Worm (Caenorhabditis elegans) whole organism, L4 larva: Measurements from ENCODE around the gene clec-208.

ENCODE experiments used
- Y75B8A.6 ChIP-seq: fragments of 200-800 bp; sonication (Bioruptor generic); IDR thresholded peaks from 2 replicates; pipeline ENCODE4 v1.3.6; 2022; ENCODE audit warnings: missing genetic modification reagents, missing genetic modification characterization, missing compliant biosample characterization
- ZK546.5 ChIP-seq, 2 experiments: sonication (generic microtip); optimal IDR thresholded peaks; 2 replicates each; lab custom pipeline; 2017; ENCODE audit warnings: missing biosample characterization in 2 of 2, missing genetic modification characterization in 2 of 2
- aly-2 ChIP-seq: sonication (generic microtip); optimal IDR thresholded peaks from 2 replicates; lab custom pipeline; 2018; ENCODE audit warnings: missing biosample characterization, missing genetic modification characterization
- ceh-82 ChIP-seq: sonication (generic microtip); optimal IDR thresholded peaks from 2 replicates; lab custom pipeline; 2017; ENCODE audit warnings: missing biosample characterization, missing genetic modification characterization
- daf-12 ChIP-seq: fragments of 150-350 bp; optimal IDR thresholded peaks from 2 replicates; lab custom pipeline; 2014; ENCODE audit warnings: missing biosample characterization, missing genetic modification reagents, missing genetic modification characterization
- daf-16 ChIP-seq, 3 experiments: sonication (generic microtip); optimal IDR thresholded peaks; 2 replicates each; lab custom pipeline; 2016 to 2017; ENCODE audit warnings: missing genetic modification characterization in 3 of 3, missing genetic modification reagents in 3 of 3, mild to moderate bottlenecking in 2 of 3, missing compliant biosample characterization in 2 of 3, missing biosample characterization in 1 of 3, moderate library complexity in 1 of 3
- daf-19 ChIP-seq: fragments of 200-800 bp; sonication (Bioruptor generic); conservative IDR thresholded peaks from 2 replicates; pipeline ENCODE4 v1.3.6; 2022; ENCODE audit warnings: missing genetic modification characterization, missing compliant biosample characterization
- daf-8 ChIP-seq: fragments of 200-800 bp; sonication (Bioruptor generic); IDR thresholded peaks from 2 replicates; pipeline ENCODE4 v1.3.6; 2022; ENCODE audit warnings: missing genetic modification characterization, missing compliant biosample characterization
- dmd-6 ChIP-seq: fragments of 200-800 bp; sonication (Bioruptor generic); IDR thresholded peaks from 2 replicates; pipeline ENCODE4 v1.3.6; 2022; ENCODE audit warnings: missing genetic modification reagents, missing genetic modification characterization, missing compliant biosample characterization
- dpl-1 ChIP-seq: fragments of 150-350 bp; optimal IDR thresholded peaks from 2 replicates; lab custom pipeline; 2014; ENCODE audit warnings: missing biosample characterization, missing genetic modification reagents, missing genetic modification characterization
- duxl-1 ChIP-seq: sonication (generic microtip); optimal IDR thresholded peaks from 2 replicates; lab custom pipeline; 2016; ENCODE audit warnings: mild to moderate bottlenecking, missing genetic modification characterization, moderate library complexity, missing compliant biosample characterization; ENCODE audit not compliant: poor library complexity
- dve-1 ChIP-seq: sonication (generic microtip); optimal IDR thresholded peaks from 2 replicates; lab custom pipeline; 2017; ENCODE audit warnings: antibody characterized with exemption, mild to moderate bottlenecking, missing genetic modification characterization, missing compliant biosample characterization; ENCODE audit not compliant: insufficient read depth
- egl-27 ChIP-seq: sonication (generic microtip); optimal IDR thresholded peaks from 3 replicates; lab custom pipeline; 2017; ENCODE audit warnings: missing biosample characterization, missing genetic modification reagents, missing genetic modification characterization
- fkh-10 ChIP-seq: fragments of 150-350 bp; optimal IDR thresholded peaks from 2 replicates; lab custom pipeline; 2014; ENCODE audit warnings: missing biosample characterization, missing genetic modification reagents, missing genetic modification characterization
- fos-1 ChIP-seq: fragments of 150-350 bp; optimal IDR thresholded peaks from 2 replicates; lab custom pipeline; 2014; ENCODE audit warnings: missing biosample characterization, missing genetic modification characterization
- hif-1 ChIP-seq, 2 experiments: sonication (generic microtip); optimal IDR thresholded peaks; 2 replicates each; lab custom pipeline; 2016 to 2017; ENCODE audit warnings: missing compliant biosample characterization in 2 of 2, missing genetic modification characterization in 2 of 2, missing genetic modification reagents in 2 of 2, missing genotype in 2 of 2, mild to moderate bottlenecking in 1 of 2
- hlh-30 ChIP-seq: sonication (generic microtip); optimal IDR thresholded peaks from 2 replicates; lab custom pipeline; 2017; ENCODE audit warnings: antibody characterized with exemption, mild to moderate bottlenecking, missing genetic modification characterization, missing compliant biosample characterization; ENCODE audit not compliant: insufficient read depth
- jun-1 ChIP-seq: fragments of 150-350 bp; optimal IDR thresholded peaks from 2 replicates; lab custom pipeline; 2014; ENCODE audit warnings: missing biosample characterization, missing genetic modification reagents, missing genetic modification characterization
- lim-7 ChIP-seq: fragments of 200-800 bp; sonication (Bioruptor generic); IDR thresholded peaks from 2 replicates; pipeline ENCODE4 v1.3.6; 2022; ENCODE audit warnings: missing genetic modification characterization, missing compliant biosample characterization
- lin-15B ChIP-seq: fragments of 150-350 bp; sonication (generic microtip); optimal IDR thresholded peaks from 3 replicates; lab custom pipeline; 2014; ENCODE audit warnings: missing biosample characterization, missing genetic modification characterization
- lin-29 ChIP-seq: fragments of 200-800 bp; sonication (Bioruptor generic); IDR thresholded peaks from 2 replicates; pipeline ENCODE4 v1.3.6; 2022; ENCODE audit warnings: missing genetic modification reagents, missing genetic modification characterization, missing compliant biosample characterization
- madf-5 ChIP-seq, 2 experiments: fragments of 200-800 bp; sonication (Bioruptor generic); IDR thresholded peaks; 2 replicates each; pipeline ENCODE4 v1.3.6; 2022; ENCODE audit warnings: missing compliant biosample characterization in 2 of 2, missing genetic modification characterization in 2 of 2
- mdt-29 ChIP-seq: fragments of 200-800 bp; sonication (Bioruptor generic); IDR thresholded peaks from 2 replicates; pipeline ENCODE4 v1.3.6; 2022; ENCODE audit warnings: missing genetic modification reagents, missing genetic modification characterization, missing compliant biosample characterization
- mes-2 ChIP-seq: sonication (generic microtip); optimal IDR thresholded peaks from 2 replicates; lab custom pipeline; 2016; ENCODE audit warnings: missing genotype, mild to moderate bottlenecking, missing genetic modification characterization, missing compliant biosample characterization; ENCODE audit not compliant: poor library complexity, severe bottlenecking
- nhr-11 ChIP-seq: fragments of 150-350 bp; optimal IDR thresholded peaks from 2 replicates; lab custom pipeline; 2014; ENCODE audit warnings: missing biosample characterization, missing genetic modification characterization
- nhr-237 ChIP-seq: sonication (generic microtip); optimal IDR thresholded peaks from 2 replicates; lab custom pipeline; 2017; ENCODE audit warnings: missing biosample characterization, missing genetic modification characterization
- nhr-28 ChIP-seq: fragments of 150-350 bp; optimal IDR thresholded peaks from 2 replicates; lab custom pipeline; 2014; ENCODE audit warnings: missing biosample characterization, missing genetic modification characterization
- nhr-76 ChIP-seq: fragments of 150-350 bp; optimal IDR thresholded peaks from 2 replicates; lab custom pipeline; 2014; ENCODE audit warnings: missing biosample characterization, missing genetic modification characterization
- nhr-77 ChIP-seq: fragments of 150-350 bp; optimal IDR thresholded peaks from 2 replicates; lab custom pipeline; 2014; ENCODE audit warnings: missing biosample characterization, missing genetic modification characterization
- pha-4 ChIP-seq, 2 experiments: fragments of 150-350 bp in 1 of 2; fragments of 200-800 bp in 1 of 2; sonication (Bioruptor generic) in 1 of 2; IDR thresholded peaks in 1 of 2; optimal IDR thresholded peaks in 1 of 2; 2 replicates each; pipeline versions ENCODE4 v1.3.6 to Lab custom; 2014 to 2022; ENCODE audit warnings: missing genetic modification characterization in 2 of 2, missing genetic modification reagents in 2 of 2, missing biosample characterization in 1 of 2, missing compliant biosample characterization in 1 of 2
- rbr-2 ChIP-seq: sonication (generic microtip); optimal IDR thresholded peaks from 2 replicates; lab custom pipeline; 2016; ENCODE audit warnings: missing genotype, missing genetic modification characterization, missing compliant biosample characterization
- sdz-12 ChIP-seq: fragments of 200-800 bp; sonication (Bioruptor generic); optimal IDR thresholded peaks from 2 replicates; lab custom pipeline; 2018; ENCODE audit warnings: mild to moderate bottlenecking, missing genetic modification characterization, missing compliant biosample characterization
- snpc-1.2 ChIP-seq: fragments of 200-800 bp; sonication (Bioruptor generic); IDR thresholded peaks from 2 replicates; pipeline ENCODE4 v1.3.6; 2022; ENCODE audit warnings: missing genetic modification reagents, missing genetic modification characterization, missing compliant biosample characterization
- spr-3 ChIP-seq: fragments of 200-800 bp; sonication (Bioruptor generic); optimal IDR thresholded peaks from 2 replicates; lab custom pipeline; 2018; ENCODE audit warnings: mild to moderate bottlenecking, missing genetic modification characterization, missing compliant biosample characterization
- zag-1 ChIP-seq: fragments of 150-350 bp; optimal IDR thresholded peaks from 2 replicates; lab custom pipeline; 2014; ENCODE audit warnings: missing biosample characterization, missing genetic modification characterization
- zip-11 ChIP-seq: fragments of 200-800 bp; sonication (Bioruptor generic); IDR thresholded peaks from 2 replicates; pipeline ENCODE4 v1.3.6; 2022; ENCODE audit warnings: missing genetic modification characterization, missing compliant biosample characterization
- ztf-11 ChIP-seq: fragments of 150-350 bp; optimal IDR thresholded peaks from 2 replicates; lab custom pipeline; 2014; ENCODE audit warnings: missing biosample characterization, missing genetic modification characterization

The clec-208 gene

ce11 chrV:2050790-2051189, 47.0 kb upstream of the clec-208 start (continued):
- TF ChIP-seq zip-11 = no peak

DNA sequence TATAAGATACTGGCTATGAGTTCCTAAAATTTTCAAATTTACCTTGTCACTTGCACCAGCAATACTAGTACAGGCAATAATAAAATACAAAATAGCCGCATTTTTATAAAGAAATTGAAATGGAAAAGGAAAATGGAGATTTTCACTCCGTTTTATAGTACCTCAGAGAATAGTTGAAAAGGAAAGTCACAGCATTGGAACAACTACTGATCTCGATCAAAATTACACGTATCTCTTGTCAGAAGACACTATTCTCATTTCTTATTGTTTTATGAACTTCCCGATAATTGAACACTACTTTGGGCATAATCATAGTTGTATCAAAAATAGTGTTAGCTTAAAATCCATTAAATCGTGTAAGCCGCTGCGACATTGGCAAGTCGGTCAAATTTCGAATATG, 46.2 kb upstream of the clec-208 start, which contains the start of gene Y40B10A.11:
Gene Y40B10A.11, minus strand, starts transcription at position 101 of the 400 bp plus-strand sequence.
- TF ChIP-seq hif-1 (tag; optimal IDR thresholded peaks at IDR 0.05; lab: Kevin White, UChicago) = no peak
- no peak for TF ChIP-seq daf-8 (GFP tag; lab: Robert Waterston, UW)
- TF ChIP-seq ZK546.5 (tag; optimal IDR thresholded peaks at IDR 0.05; lab: Kevin White, UChicago) = no peak
- TF ChIP-seq duxl-1 (tag; lab: Kevin White, UChicago) = no peak
- TF ChIP-seq Y75B8A.6 (GFP tag; lab: Robert Waterston, UW) = no peak
- TF ChIP-seq daf-16 (GFP tag; optimal IDR thresholded peaks at IDR 0.05; lab: Kevin White, UChicago) = no peak
- no peak for TF ChIP-seq daf-16 (tag; optimal IDR thresholded peaks at IDR 0.05; lab: Kevin White, UChicago)
- no peak for TF ChIP-seq mes-2 (tag; lab: Kevin White, UChicago)
- TF ChIP-seq fos-1 = no peak
- no peak for TF ChIP-seq aly-2 (tag; lab: Kevin White, UChicago)
- TF ChIP-seq spr-3 (GFP tag; lab: Kevin White, UChicago) = no peak
- no peak for TF ChIP-seq dmd-6 (GFP tag; lab: Robert Waterston, UW)
- no peak for TF ChIP-seq jun-1 (tag; lab: Kevin White, UChicago)

DNA sequence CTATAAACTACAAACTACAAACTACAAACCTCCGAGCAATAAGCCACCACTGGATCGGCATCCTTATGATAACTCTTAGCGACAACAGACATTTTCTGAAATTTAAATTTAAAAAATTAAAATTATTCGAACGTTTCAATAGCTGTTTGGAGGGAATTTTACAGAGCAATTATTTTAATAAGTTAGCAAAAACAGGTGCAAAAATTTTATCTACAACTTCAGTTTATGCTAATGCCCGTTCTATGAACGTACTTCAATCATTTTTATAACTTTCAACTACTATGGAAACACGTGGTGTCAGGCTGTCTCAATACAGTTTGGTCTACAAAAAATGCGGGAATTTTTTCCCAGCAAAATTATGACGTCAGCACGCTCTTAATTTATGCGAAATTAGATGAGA, 44.2 kb upstream of the clec-208 start, which contains the start of gene comt-5:
Gene comt-5, minus strand, starts transcription at position 101 of the 400 bp plus-strand sequence.
- no peak for TF ChIP-seq madf-5 (GFP tag; IDR thresholded peaks at IDR 0.05; lab: Robert Waterston, UW)
- no peak for TF ChIP-seq jun-1 (tag; lab: Kevin White, UChicago)
- no peak for TF ChIP-seq nhr-77 (tag; lab: Kevin White, UChicago)
- TF ChIP-seq egl-27 (tag; lab: Kevin White, UChicago) = no peak
- TF ChIP-seq ceh-82 (tag; lab: Kevin White, UChicago) = no peak
- TF ChIP-seq rbr-2 (tag; lab: Kevin White, UChicago) = no peak
- no peak for TF ChIP-seq mdt-29 (GFP tag; lab: Robert Waterston, UW)
- TF ChIP-seq, all 104 proteins: peak for 0

- TF ChIP-seq nhr-28 (tag; lab: Kevin White, UChicago) (peak; percentile 72), dpl-1 (GFP tag; lab: Kevin White, UChicago) (no peak), pha-4 (GFP tag; IDR thresholded peaks at IDR 0.05; lab: Robert Waterston, UW) (no peak), pha-4 (tag; optimal IDR thresholded peaks at IDR 0.05; lab: Kevin White, UChicago) (no peak), nhr-11 (tag; lab: Kevin White, UChicago) (no peak), nhr-76 (tag; lab: Kevin White, UChicago) (no peak), daf-12 (tag; lab: Kevin White, UChicago) (no peak), snpc-1.2 (no peak), lin-15B (tag; lab: Kevin White, UChicago) (no peak), daf-19 (GFP tag; lab: Robert Waterston, UW) (no peak), ztf-11 (tag; lab: Kevin White, UChicago) (no peak), dve-1 (tag; lab: Kevin White, UChicago) (peak; percentile 7), fkh-10 (GFP tag; lab: Kevin White, UChicago) (no peak), lin-29 (GFP tag; lab: Robert Waterston, UW) (no peak), hlh-30 (tag; lab: Kevin White, UChicago) (no peak), sdz-12 (GFP tag; lab: Kevin White, UChicago) (no peak), zag-1 (no peak), lim-7 (GFP tag; lab: Robert Waterston, UW) (no peak), nhr-237 (tag; lab: Kevin White, UChicago) (no peak)
Measured at ce11 chrV:2054254-2054653, 43.5 kb upstream of the clec-208 start.
